Fruit fly (Drosophila melanogaster) whole organism: ENCODE results near the gene eIF3d1.

Experiments used
- CG8478 ChIP-seq: fragments of >200 bp; optimal IDR thresholded peaks from 2 replicates; lab custom pipeline; 2018; ENCODE audit warnings: inconsistent platforms
- Dll ChIP-seq: fragments of >200 bp; optimal IDR thresholded peaks from 2 replicates; lab custom pipeline; 2017
- EcR ChIP-seq, 2 experiments: fragments of >200 bp; optimal IDR thresholded peaks; 2 replicates each; lab custom pipeline; 2017; ENCODE audit warnings: missing biosample characterization in 2 of 2, missing genetic modification characterization in 2 of 2, missing genetic modification reagents in 2 of 2
- pan ChIP-seq: fragments of >200 bp; optimal IDR thresholded peaks from 2 replicates; lab custom pipeline; 2017
- psq ChIP-seq: fragments of >200 bp; optimal IDR thresholded peaks from 2 replicates; lab custom pipeline; 2017
- usp ChIP-seq: fragments of >200 bp; optimal IDR thresholded peaks from 2 replicates; lab custom pipeline; 2017; ENCODE audit warnings: missing biosample characterization, missing genetic modification characterization, mixed read lengths

The eIF3d1 gene

dm6 chr3R:23704383-23705033 is 24.7 kb downstream of the eIF3d1 start, which contains the start of gene Gba1b:
Gene Gba1b, plus strand, starts transcription at chr3R:23704804.
- TF ChIP-seq CG8478 (lab: Kevin White, UChicago) = no peak
- TF ChIP-seq pan (lab: Kevin White, UChicago) = no peak
- no peak for TF ChIP-seq EcR (GFP tag; optimal IDR thresholded peaks at IDR 0.05; lab: Kevin White, UChicago)
- no peak for TF ChIP-seq psq (lab: Kevin White, UChicago)
- no peak for TF ChIP-seq Dll (lab: Kevin White, UChicago)
- TF ChIP-seq usp (GFP tag; lab: Kevin White, UChicago) = no peak

dm6 chr3R:23709508-23710208 is 29.8 kb downstream of the eIF3d1 start, which contains the start of gene CG10301:
Gene CG10301, plus strand, starts transcription at chr3R:23710158.
- no peak for TF ChIP-seq CG8478 (lab: Kevin White, UChicago)
- no peak for TF ChIP-seq EcR (GFP tag; optimal IDR thresholded peaks at IDR 0.05; lab: Kevin White, UChicago)
- TF ChIP-seq Dll (lab: Kevin White, UChicago) = no peak
- TF ChIP-seq psq (lab: Kevin White, UChicago) = no peak
- no peak for TF ChIP-seq usp (GFP tag; lab: Kevin White, UChicago)
- TF ChIP-seq pan (lab: Kevin White, UChicago) = no peak

dm6 chr3R:23711195-23711594 is 31.4 kb downstream of the eIF3d1 start, which contains the start of gene CG10300:
Gene CG10300, plus strand, starts transcription at chr3R:23711527.
- TF ChIP-seq Dll (lab: Kevin White, UChicago) (no peak), EcR (GFP tag; optimal IDR thresholded peaks at IDR 0.05; lab: Kevin White, UChicago) (no peak), CG8478 (lab: Kevin White, UChicago) (no peak), usp (GFP tag; lab: Kevin White, UChicago) (no peak), pan (lab: Kevin White, UChicago) (no peak), psq (lab: Kevin White, UChicago) (no peak)

dm6 chr3R:23713901-23714300 is 34.1 kb downstream of the eIF3d1 start:
- TF ChIP-seq CG8478 (lab: Kevin White, UChicago) (no peak), Dll (lab: Kevin White, UChicago) (no peak), psq (lab: Kevin White, UChicago) (no peak), pan (lab: Kevin White, UChicago) (no peak), usp (GFP tag; lab: Kevin White, UChicago) (no peak), EcR (GFP tag; optimal IDR thresholded peaks at IDR 0.05; lab: Kevin White, UChicago) (no peak)

- TF ChIP-seq pan (lab: Kevin White, UChicago) (no peak), Dll (lab: Kevin White, UChicago) (no peak), EcR (GFP tag; optimal IDR thresholded peaks at IDR 0.05; lab: Kevin White, UChicago) (no peak), usp (GFP tag; lab: Kevin White, UChicago) (no peak), CG8478 (lab: Kevin White, UChicago) (no peak), psq (lab: Kevin White, UChicago) (no peak)
Observed at dm6 chr3R:23714852-23715251, 35.0 kb downstream of the eIF3d1 start.

dm6 chr3R:23718297-23718941 is 38.6 kb downstream of the eIF3d1 start, which contains the start of gene nau:
Gene nau, minus strand, starts transcription at chr3R:23718357.
- no peak for TF ChIP-seq pan (lab: Kevin White, UChicago)
- no peak for TF ChIP-seq CG8478 (lab: Kevin White, UChicago)
- TF ChIP-seq psq (lab: Kevin White, UChicago) = no peak
- TF ChIP-seq EcR (GFP tag; optimal IDR thresholded peaks at IDR 0.05; lab: Kevin White, UChicago) = no peak
- no peak for TF ChIP-seq Dll (lab: Kevin White, UChicago)
- no peak for TF ChIP-seq usp (GFP tag; lab: Kevin White, UChicago)

- TF ChIP-seq CG8478 (lab: Kevin White, UChicago) (no peak), psq (lab: Kevin White, UChicago) (no peak), EcR (GFP tag; optimal IDR thresholded peaks at IDR 0.05; lab: Kevin White, UChicago) (no peak), pan (lab: Kevin White, UChicago) (no peak)
Observed at dm6 chr3R:23721525-23721924, 41.7 kb downstream of the eIF3d1 start, which contains the start of gene CG10232. Gene CG10232, minus strand, starts transcription at chr3R:23721625.

dm6 chr3R:23721936-23722335 is 42.1 kb downstream of the eIF3d1 start:
- TF ChIP-seq Dll (lab: Kevin White, UChicago) = no peak
- TF ChIP-seq EcR (GFP tag; optimal IDR thresholded peaks at IDR 0.05; lab: Kevin White, UChicago) = no peak
- no peak for TF ChIP-seq pan (lab: Kevin White, UChicago)
- TF ChIP-seq usp (GFP tag; lab: Kevin White, UChicago) = no peak
- TF ChIP-seq CG8478 (lab: Kevin White, UChicago) = no peak
- TF ChIP-seq psq (lab: Kevin White, UChicago) = no peak

- no peak for TF ChIP-seq pan (lab: Kevin White, UChicago)
- TF ChIP-seq usp (GFP tag; lab: Kevin White, UChicago) = no peak
- no peak for TF ChIP-seq EcR (GFP tag; optimal IDR thresholded peaks at IDR 0.05; lab: Kevin White, UChicago)
- TF ChIP-seq psq (lab: Kevin White, UChicago) = no peak
Observed at dm6 chr3R:23722680-23723372, 43.0 kb downstream of the eIF3d1 start, which contains the start of gene CG10365. Gene CG10365, plus strand, starts transcription at chr3R:23723331.

- TF ChIP-seq pan (lab: Kevin White, UChicago) = no peak
- TF ChIP-seq Dll (lab: Kevin White, UChicago) = no peak
- TF ChIP-seq EcR (GFP tag; optimal IDR thresholded peaks at IDR 0.05; lab: Kevin White, UChicago) = peak in 1 of 2 experiments; percentile 11
Observed at dm6 chr3R:23723381-23724034, 43.7 kb downstream of the eIF3d1 start.
